Worm (Caenorhabditis elegans) whole organism, L1 larva: Measurements from ENCODE around the gene C33D3.5.

ENCODE experiments used
- ets-5 ChIP-seq: fragments of 200-800 bp; sonication (Bioruptor generic); IDR thresholded peaks from 2 replicates; pipeline ENCODE4 v1.3.6; 2022; ENCODE audit warnings: missing genetic modification characterization, missing compliant biosample characterization
- lin-13 ChIP-seq: fragments of 150-350 bp; optimal IDR thresholded peaks from 2 replicates; lab custom pipeline; 2014; ENCODE audit warnings: missing biosample characterization, missing genetic modification reagents, missing genetic modification characterization
- mep-1 ChIP-seq: fragments of 150-350 bp; optimal IDR thresholded peaks from 2 replicates; lab custom pipeline; 2014; ENCODE audit warnings: missing biosample characterization, missing genetic modification characterization
- nhr-237 ChIP-seq: fragments of 150-350 bp; optimal IDR thresholded peaks from 2 replicates; lab custom pipeline; 2014; ENCODE audit warnings: missing biosample characterization, missing genetic modification characterization
- skn-1 ChIP-seq: fragments of 150-350 bp; optimal IDR thresholded peaks from 2 replicates; lab custom pipeline; 2014; ENCODE audit warnings: missing biosample characterization, missing genetic modification characterization

ce11 chrX:10479108-10479738 lies 11.9 kb upstream of the C33D3.5 start:
- no peak for TF ChIP-seq lin-13 (GFP tag; lab: Kevin White, UChicago)
- no peak for TF ChIP-seq skn-1 (tag; lab: Kevin White, UChicago)
- TF ChIP-seq mep-1 (tag; lab: Kevin White, UChicago): no peak
- no peak for TF ChIP-seq ets-5 (GFP tag; lab: Robert Waterston, UW)
- TF ChIP-seq nhr-237: no peak
